Fruit fly (Drosophila melanogaster): ENCODE data around the gene Ccdc39.
A peak's percentile ranks its signal among the peaks of the same experiment; 100 is the strongest.

Ccdc39 gene

dm6 chr3R:4748888-4749717, 35.4 kb downstream of the Ccdc39 start, which contains the start of gene tacc:
Gene tacc (minus strand): TSS chr3R:4749056.
- TF ChIP-seq sob (GFP tag; IDR thresholded peaks at IDR 0.05) (no peak), Dp (GFP tag; optimal IDR thresholded peaks at IDR 0.05) (peak; percentile 79), Doc3 (GFP tag; IDR thresholded peaks at IDR 0.05; ENCODE audit: partially characterized antibody) (no peak), CG12155 (GFP tag; optimal IDR thresholded peaks at IDR 0.05) (no peak), bbx (GFP tag; IDR thresholded peaks at IDR 0.05; ENCODE audit: partially characterized antibody) (no peak), CG3995 (GFP tag; optimal IDR thresholded peaks at IDR 0.05) (peak; percentile 77), Opbp (GFP tag; IDR thresholded peaks at IDR 0.05; ENCODE audit: partially characterized antibody) (0 out of 3 replicates have a peak, but pooled peaks have one; percentile 23), BEAF-32 (GFP tag; optimal IDR thresholded peaks at IDR 0.05) (peak; percentile 37), E2f2 (GFP tag; IDR thresholded peaks at IDR 0.05) (peak; percentile 84), CG9797 (GFP tag; optimal IDR thresholded peaks at IDR 0.05) (peak; percentile 78), CG18764 (GFP tag; optimal IDR thresholded peaks at IDR 0.05) (no peak), CG8281 (tag; optimal IDR thresholded peaks at IDR 0.05) (peak; percentile 99), Hr51 (GFP tag; optimal IDR thresholded peaks at IDR 0.05) (no peak), Med (GFP tag) (peak; percentile 79), ci (GFP tag; IDR thresholded peaks at IDR 0.05) (no peak), BtbVII (GFP tag; optimal IDR thresholded peaks at IDR 0.05) (no peak), sna (GFP tag; IDR thresholded peaks at IDR 0.05; ENCODE audit: partially characterized antibody) (no peak), Myb (GFP tag; optimal IDR thresholded peaks at IDR 0.05) (peak; percentile 23), tio (GFP tag; optimal IDR thresholded peaks at IDR 0.05) (no peak), Sry-δ (GFP tag; optimal IDR thresholded peaks at IDR 0.05) (peak; percentile 3), MESR4 (GFP tag; optimal IDR thresholded peaks at IDR 0.05) (peak; percentile 29), MBD-R2 (GFP tag; IDR thresholded peaks at IDR 0.05) (peak; percentile 23; the same call in 1 of the 2 replicates), Dek (tag; optimal IDR thresholded peaks at IDR 0.05) (no peak), ttk (GFP tag; IDR thresholded peaks at IDR 0.05) (no peak), unpg (GFP tag; optimal IDR thresholded peaks at IDR 0.05) (no peak), CG12659 (GFP tag; optimal IDR thresholded peaks at IDR 0.05) (peak; percentile 28), CG3838 (GFP tag; optimal IDR thresholded peaks at IDR 0.05) (no peak), gfzf (GFP tag; optimal IDR thresholded peaks at IDR 0.05) (peak; percentile 80), mirr (GFP tag; optimal IDR thresholded peaks at IDR 0.05) (no peak), Spps (tag; optimal IDR thresholded peaks at IDR 0.05) (no peak), dan (GFP tag; IDR thresholded peaks at IDR 0.05) (no peak), crc (GFP tag; optimal IDR thresholded peaks at IDR 0.05) (no peak), CG1602 (GFP tag; optimal IDR thresholded peaks at IDR 0.05) (no peak), zen2 (GFP tag; IDR thresholded peaks at IDR 0.05; ENCODE audit: partially characterized antibody) (no peak), phol (tag; optimal IDR thresholded peaks at IDR 0.05) (peak; percentile 10), NK7.1 (GFP tag; optimal IDR thresholded peaks at IDR 0.05) (no peak), Lim3 (GFP tag; IDR thresholded peaks at IDR 0.05) (no peak), eve (GFP tag; optimal IDR thresholded peaks at IDR 0.05) (no peak), CG3163 (GFP tag; optimal IDR thresholded peaks at IDR 0.05) (no peak), CG10543 (GFP tag; optimal IDR thresholded peaks at IDR 0.05) (no peak), CG2116 (GFP tag; optimal IDR thresholded peaks at IDR 0.05) (peak; percentile 33), gt (GFP tag; IDR thresholded peaks at IDR 0.05) (no peak), CG6254 (GFP tag; optimal IDR thresholded peaks at IDR 0.05) (no peak), CG42726 (GFP tag; IDR thresholded peaks at IDR 0.05; ENCODE audit: partially characterized antibody) (0 out of 2 replicates have a peak, but pooled peaks have one; percentile 14), CG2199 (GFP tag; IDR thresholded peaks at IDR 0.05) (peak; percentile 88; the same call in 2 of the 3 replicates), CG15479 (GFP tag; optimal IDR thresholded peaks at IDR 0.05) (no peak), CG2712 (tag; optimal IDR thresholded peaks at IDR 0.05) (no peak), Bgb (GFP tag; IDR thresholded peaks at IDR 0.05; ENCODE audit: partially characterized antibody) (peak; percentile 56; the same call in 1 of the 2 replicates)
